Worm (Caenorhabditis elegans): ENCODE data around the gene Y59H11AM.1.
A peak's percentile ranks its signal among the peaks of the same experiment; 100 is the strongest.

Y59H11AM.1 gene

ce11 chrIV:8532796-8533195 lies 38.4 kb upstream of the Y59H11AM.1 start (continued):
- TF ChIP-seq Y48G9A.11 (GFP tag; IDR thresholded peaks at IDR 0.05) (no peak), nhr-10 (tag; optimal IDR thresholded peaks at IDR 0.05) (no peak)

DNA sequence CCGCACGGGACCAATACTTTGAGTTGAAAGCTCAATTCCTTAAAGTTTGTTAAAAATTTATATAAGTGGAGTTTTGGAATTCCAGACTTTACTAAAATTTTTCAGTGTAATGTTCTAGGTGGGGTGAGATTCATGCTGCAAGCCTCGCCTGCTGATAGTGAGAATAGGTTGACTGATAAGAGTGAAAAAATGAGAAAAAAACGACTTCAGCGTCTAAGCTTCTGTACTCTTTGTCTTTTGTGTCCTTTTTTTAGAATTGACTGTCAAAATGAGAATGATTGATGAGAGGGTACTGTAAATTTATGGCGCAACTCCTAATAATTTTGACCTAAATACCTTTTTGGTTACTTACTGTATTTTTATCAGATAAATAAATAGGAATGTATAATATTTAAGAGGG lies 37.0 kb upstream of the Y59H11AM.1 start:
- TF ChIP-seq F10B5.3 (tag; optimal IDR thresholded peaks at IDR 0.05) (no peak), nhr-10 (tag; optimal IDR thresholded peaks at IDR 0.05) (no peak), ceh-20 (GFP tag; IDR thresholded peaks at IDR 0.05) (peak; percentile 82), lim-7 (GFP tag; IDR thresholded peaks at IDR 0.05) (no peak), pha-4 (GFP tag; IDR thresholded peaks at IDR 0.05) (no peak), pha-4 (tag; optimal IDR thresholded peaks at IDR 0.05) (no peak), F37D6.2 (tag; optimal IDR thresholded peaks at IDR 0.05) (no peak), tra-1 (GFP tag; IDR thresholded peaks at IDR 0.05) (0 out of 2 replicates have a peak, but pooled peaks have one; percentile 60), hlh-30 (tag; optimal IDR thresholded peaks at IDR 0.05; ENCODE audit: insufficient read depth) (peak; percentile 32), pqm-1 (tag; optimal IDR thresholded peaks at IDR 0.05) (peak; percentile 81), tag-97 (GFP tag; IDR thresholded peaks at IDR 0.05) (no peak), mdt-29 (GFP tag; IDR thresholded peaks at IDR 0.05) (no peak), php-3 (GFP tag; IDR thresholded peaks at IDR 0.05) (peak; percentile 84), F44E2.7 (GFP tag; IDR thresholded peaks at IDR 0.05) (no peak), nhr-76 (tag; optimal IDR thresholded peaks at IDR 0.05) (no peak), nhr-237 (tag; optimal IDR thresholded peaks at IDR 0.05) (no peak), dmd-6 (GFP tag; IDR thresholded peaks at IDR 0.05) (peak; percentile 53), mep-1 (tag; optimal IDR thresholded peaks at IDR 0.05) (no peak), lin-13 (GFP tag; optimal IDR thresholded peaks at IDR 0.05) (no peak), zag-1 (tag; optimal IDR thresholded peaks at IDR 0.05) (no peak), daf-16 (GFP tag; optimal IDR thresholded peaks at IDR 0.05) (no peak), daf-16 (tag; optimal IDR thresholded peaks at IDR 0.05) (peak; percentile 24), dve-1 (tag; optimal IDR thresholded peaks at IDR 0.05; ENCODE audit: insufficient read depth) (peak; percentile 51), ceh-32 (tag; optimal IDR thresholded peaks at IDR 0.05; ENCODE audit: poor library complexity) (no peak), hlh-11 (tag; optimal IDR thresholded peaks at IDR 0.05) (peak; percentile 61), T20F7.1 (GFP tag; optimal IDR thresholded peaks at IDR 0.05) (no peak), lsy-2 (tag; optimal IDR thresholded peaks at IDR 0.05) (peak in 1 of 2 experiments; percentile 17), set-16 (GFP tag; IDR thresholded peaks at IDR 0.05) (no peak), madf-9 (GFP tag; conservative IDR thresholded peaks at IDR 0.05) (no peak), unc-62 (GFP tag; optimal IDR thresholded peaks at IDR 0.05 in 1 of 2) (no peak), unc-62 (tag; optimal IDR thresholded peaks at IDR 0.05) (no peak), nhr-6 (tag; optimal IDR thresholded peaks at IDR 0.05) (no peak), nhr-77 (tag; optimal IDR thresholded peaks at IDR 0.05) (no peak)

ce11 chrIV:8534997-8535414 lies 36.2 kb upstream of the Y59H11AM.1 start:
- TF ChIP-seq zfp-2 (tag; optimal IDR thresholded peaks at IDR 0.05) (no peak), arid-1 (GFP tag; conservative IDR thresholded peaks at IDR 0.05) (no peak), lim-7 (GFP tag; IDR thresholded peaks at IDR 0.05) (no peak), nhr-28 (tag; optimal IDR thresholded peaks at IDR 0.05) (peak; percentile 80), nhr-77 (tag; optimal IDR thresholded peaks at IDR 0.05) (no peak), pha-4 (GFP tag; IDR thresholded peaks at IDR 0.05) (no peak), pha-4 (tag; optimal IDR thresholded peaks at IDR 0.05) (no peak), hlh-30 (tag; optimal IDR thresholded peaks at IDR 0.05; ENCODE audit: insufficient read depth) (peak; percentile 92), lin-39 (tag; optimal IDR thresholded peaks at IDR 0.05) (no peak), F26F4.8 (GFP tag; conservative IDR thresholded peaks at IDR 0.05) (no peak), nhr-237 (tag; optimal IDR thresholded peaks at IDR 0.05) (no peak), ama-1 (optimal IDR thresholded peaks at IDR 0.05) (no peak), duxl-1 (tag; optimal IDR thresholded peaks at IDR 0.05; ENCODE audit: poor library complexity) (no peak), Y105C5A.15 (GFP tag; IDR thresholded peaks at IDR 0.05) (no peak), fkh-10 (GFP tag; optimal IDR thresholded peaks at IDR 0.05) (no peak), dmd-9 (GFP tag; IDR thresholded peaks at IDR 0.05) (no peak), zip-2 (tag; optimal IDR thresholded peaks at IDR 0.05) (no peak), cey-2 (tag; optimal IDR thresholded peaks at IDR 0.05; ENCODE audit: borderline replicate concordance, insufficient read depth) (peak; percentile 92), lin-13 (GFP tag; optimal IDR thresholded peaks at IDR 0.05) (no peak), jun-1 (tag; optimal IDR thresholded peaks at IDR 0.05) (no peak), nhr-76 (tag; optimal IDR thresholded peaks at IDR 0.05) (peak; percentile 69), madf-9 (GFP tag; conservative IDR thresholded peaks at IDR 0.05) (no peak), R02D3.7 (tag; optimal IDR thresholded peaks at IDR 0.05) (no peak), ztf-11 (tag; optimal IDR thresholded peaks at IDR 0.05) (no peak), nhr-6 (tag; optimal IDR thresholded peaks at IDR 0.05) (no peak), mep-1 (tag; optimal IDR thresholded peaks at IDR 0.05) (peak; percentile 54)

Data from whole organism, L4 larva.